Fruit fly (Drosophila melanogaster): ENCODE results near the gene Rbp6.

dm6 chr3L:17010492-17011303, 227.3 kb downstream of the Rbp6 start:
- no peak for TF ChIP-seq h (optimal IDR thresholded peaks at IDR 0.05)
- no peak for TF ChIP-seq Myc (optimal IDR thresholded peaks at IDR 0.05)
